Worm (Caenorhabditis elegans): ENCODE data around the gene ZC449.8.

The ZC449.8 gene

DNA sequence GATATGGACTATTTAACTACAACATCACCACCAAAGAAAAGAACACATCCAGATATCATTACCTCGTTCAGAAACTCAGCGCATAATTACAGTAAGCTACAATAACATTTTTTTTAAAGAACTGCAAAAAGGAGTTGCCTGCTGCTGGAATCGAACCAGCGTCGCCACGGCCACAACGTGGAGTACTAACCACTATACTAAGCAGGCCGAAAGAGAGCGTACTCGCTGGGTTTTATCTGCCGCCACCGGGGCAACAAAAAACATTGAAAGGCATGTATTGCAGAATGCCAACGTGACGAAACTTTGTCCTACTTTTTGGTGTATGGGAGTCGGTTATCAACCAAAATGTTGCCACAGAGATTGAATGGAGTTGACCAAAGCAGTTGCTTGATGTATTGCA lies 6.8 kb downstream of the ZC449.8 start (continued):
- TF ChIP-seq mep-1 (tag; optimal IDR thresholded peaks at IDR 0.05) (peak; percentile 78), dmd-6 (GFP tag; IDR thresholded peaks at IDR 0.05) (peak; percentile 65), D1046.2 (GFP tag; IDR thresholded peaks at IDR 0.05) (no peak), zip-11 (GFP tag; IDR thresholded peaks at IDR 0.05) (no peak), egl-27 (tag; optimal IDR thresholded peaks at IDR 0.05) (no peak), lin-29 (GFP tag; IDR thresholded peaks at IDR 0.05) (no peak), gei-8 (GFP tag; optimal IDR thresholded peaks at IDR 0.05) (peak; percentile 14), Y5F2A.4 (GFP tag; optimal IDR thresholded peaks at IDR 0.05) (no peak), nhr-28 (tag; optimal IDR thresholded peaks at IDR 0.05) (no peak), daf-8 (GFP tag; IDR thresholded peaks at IDR 0.05) (no peak), tag-97 (GFP tag; IDR thresholded peaks at IDR 0.05) (no peak), ceh-28 (tag; optimal IDR thresholded peaks at IDR 0.05) (no peak), ceh-82 (tag; optimal IDR thresholded peaks at IDR 0.05) (no peak), ztf-7 (tag; optimal IDR thresholded peaks at IDR 0.05) (peak; percentile 52), ama-1 (optimal IDR thresholded peaks at IDR 0.05) (no peak), T20F7.1 (GFP tag; optimal IDR thresholded peaks at IDR 0.05) (peak; percentile 53), nhr-6 (tag; optimal IDR thresholded peaks at IDR 0.05) (peak; percentile 61), lin-1 (GFP tag; IDR thresholded peaks at IDR 0.05) (peak; percentile 70), zip-2 (tag; optimal IDR thresholded peaks at IDR 0.05) (peak; percentile 67), lin-38 (GFP tag; IDR thresholded peaks at IDR 0.05) (no peak), madf-9 (GFP tag; conservative IDR thresholded peaks at IDR 0.05) (peak; percentile 58), nhr-11 (tag; optimal IDR thresholded peaks at IDR 0.05) (peak; percentile 56), hif-1 (tag; optimal IDR thresholded peaks at IDR 0.05) (peak in 1 of 2 experiments; percentile 36), F37D6.2 (tag; optimal IDR thresholded peaks at IDR 0.05) (peak; percentile 35), skn-1 (tag; optimal IDR thresholded peaks at IDR 0.05) (no peak), ZK337.2 (GFP tag; IDR thresholded peaks at IDR 0.05) (peak; percentile 61), hlh-30 (tag; optimal IDR thresholded peaks at IDR 0.05; ENCODE audit: insufficient read depth) (peak; percentile 45), dpl-1 (GFP tag; optimal IDR thresholded peaks at IDR 0.05) (peak; percentile 3), nhr-77 (tag; optimal IDR thresholded peaks at IDR 0.05) (peak; percentile 33), nhr-237 (tag; optimal IDR thresholded peaks at IDR 0.05) (no peak), nhr-102 (tag; optimal IDR thresholded peaks at IDR 0.05) (peak; percentile 24), F49E8.2 (tag; optimal IDR thresholded peaks at IDR 0.05; ENCODE audit: borderline replicate concordance) (no peak), vab-7 (GFP tag; IDR thresholded peaks at IDR 0.05) (peak; percentile 80), F44E2.7 (GFP tag; IDR thresholded peaks at IDR 0.05) (no peak; the same call in 1 of the 2 replicates), unc-130 (GFP tag; optimal IDR thresholded peaks at IDR 0.05) (no peak), dve-1 (tag; optimal IDR thresholded peaks at IDR 0.05; ENCODE audit: insufficient read depth) (peak; percentile 79), attf-4 (tag; optimal IDR thresholded peaks at IDR 0.05) (no peak), unc-39 (tag; optimal IDR thresholded peaks at IDR 0.05) (no peak), lir-3 (tag; optimal IDR thresholded peaks at IDR 0.05) (no peak), zfp-2 (tag; optimal IDR thresholded peaks at IDR 0.05) (no peak), fos-1 (tag; optimal IDR thresholded peaks at IDR 0.05) (no peak)

DNA sequence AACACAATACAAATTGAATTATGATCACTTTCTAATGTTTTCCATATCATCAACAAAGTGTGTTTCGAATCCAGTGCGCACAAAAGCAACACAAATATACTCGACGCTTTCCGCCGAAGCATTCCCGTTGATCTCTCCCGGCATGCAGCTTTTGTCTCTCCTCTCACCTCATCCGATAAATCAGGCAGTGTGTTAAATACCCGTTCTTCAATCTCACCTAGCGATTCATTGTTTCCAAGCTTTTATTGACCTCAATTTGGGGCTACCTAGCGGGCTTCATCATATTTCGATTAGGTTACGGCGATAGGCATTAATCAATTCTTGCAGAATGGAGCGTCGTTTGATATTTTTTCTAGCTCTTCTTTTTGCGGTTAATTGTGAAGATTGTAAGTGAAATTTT lies 8.4 kb downstream of the ZC449.8 start, which contains the start of gene ZC449.1:
Gene ZC449.1, plus strand, starts transcription at position 121 of the 400 bp plus-strand sequence.
- no peak for TF ChIP-seq F26F4.8 (GFP tag; conservative IDR thresholded peaks at IDR 0.05)
- TF ChIP-seq rbr-2 (tag; optimal IDR thresholded peaks at IDR 0.05), result no peak
- TF ChIP-seq unc-62 (GFP tag; optimal IDR thresholded peaks at IDR 0.05 in 1 of 2), result peak in 1 of 2 experiments; percentile 17
- TF ChIP-seq unc-62 (tag; optimal IDR thresholded peaks at IDR 0.05), result no peak
